Fruit fly (Drosophila melanogaster) Kc167 (cell line): ENCODE data around the gene Past1.

Source experiments
- Myc ChIP-seq: fragments of >200 bp; optimal IDR thresholded peaks from 2 replicates; lab custom pipeline; 2017; ENCODE audit warnings: missing external identifiers
- Sin3A ChIP-seq: fragments of >200 bp; optimal IDR thresholded peaks from 2 replicates; lab custom pipeline; 2018; ENCODE audit warnings: missing external identifiers
- h ChIP-seq: fragments of >200 bp; optimal IDR thresholded peaks from 3 replicates; lab custom pipeline; 2018; ENCODE audit warnings: missing external identifiers
- insv ChIP-seq: fragments of >200 bp; optimal IDR thresholded peaks from 3 replicates; lab custom pipeline; 2018; ENCODE audit warnings: missing external identifiers
- psq ChIP-seq: fragments of >200 bp; optimal IDR thresholded peaks from 2 replicates; lab custom pipeline; 2017; ENCODE audit warnings: missing external identifiers
- ttk ChIP-seq: sonication (Bioruptor generic); optimal IDR thresholded peaks from 2 replicates; lab custom pipeline; 2017; ENCODE audit warnings: missing external identifiers

DNA sequence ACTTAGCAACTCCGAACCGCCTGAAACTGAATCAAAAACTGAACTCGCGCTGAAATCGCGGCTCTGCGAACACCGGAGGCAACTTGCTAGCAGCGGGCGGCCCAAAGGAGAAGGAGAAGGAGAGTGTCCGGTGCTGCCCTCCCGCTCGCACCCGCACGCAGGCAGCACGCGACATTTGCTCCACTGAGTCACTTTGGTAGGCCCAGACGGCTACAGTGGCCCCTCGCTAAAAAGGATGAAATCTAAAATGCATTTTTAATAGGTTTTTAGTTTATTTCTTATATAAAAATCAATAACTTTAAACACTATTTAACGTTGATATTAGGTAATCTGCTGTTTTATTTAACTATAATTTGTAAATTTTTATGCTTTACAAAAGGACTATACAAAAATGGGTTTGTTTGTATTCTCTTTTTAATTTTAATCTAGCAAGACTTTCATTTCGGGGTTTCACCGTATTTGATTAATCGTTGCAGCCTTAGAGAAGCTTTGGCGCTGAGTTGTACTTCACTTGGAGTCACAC lies 25.3 kb downstream of the Past1 start, which contains the start of gene Men:
- no peak for TF ChIP-seq h
- TF ChIP-seq ttk (lab: Kevin White, UChicago) = no peak
- TF ChIP-seq psq (lab: Kevin White, UChicago) = no peak
- no peak for TF ChIP-seq Myc (lab: Kevin White, UChicago)
- TF ChIP-seq Sin3A = no peak
- TF ChIP-seq insv = no peak
